Fruit fly (Drosophila melanogaster): ENCODE measurements around the gene CG8852.
A peak's percentile ranks its signal among the peaks of the same experiment; 100 is the strongest.

DNA sequence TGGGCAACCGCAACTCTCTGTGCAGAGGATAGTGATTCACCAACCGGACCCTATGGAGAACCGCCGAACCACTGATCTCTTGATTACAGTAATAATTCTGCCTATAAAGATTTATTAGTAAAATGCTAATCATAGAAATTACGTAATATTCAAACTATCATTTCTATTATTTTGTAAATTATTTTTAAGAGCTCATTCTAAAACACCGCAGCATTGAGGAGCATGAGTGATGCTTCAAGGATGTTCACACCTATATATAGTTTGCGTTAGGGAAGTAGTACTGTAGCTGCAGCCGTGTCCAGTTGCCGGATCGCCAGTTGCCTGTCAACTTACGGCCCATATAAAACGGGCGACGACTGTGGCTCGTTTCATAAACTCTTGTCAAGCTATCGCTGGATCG is 32.5 kb downstream of the CG8852 start:
- no peak for TF ChIP-seq Eip93F (GFP tag; optimal IDR thresholded peaks at IDR 0.05)
- no peak for TF ChIP-seq CG31627 (GFP tag; optimal IDR thresholded peaks at IDR 0.05)
- no peak for TF ChIP-seq Blimp-1 (GFP tag; optimal IDR thresholded peaks at IDR 0.05)
- peak; percentile 56 for TF ChIP-seq achi (GFP tag; optimal IDR thresholded peaks at IDR 0.05)
- TF ChIP-seq Ets21C (GFP tag; optimal IDR thresholded peaks at IDR 0.05), result no peak
- TF ChIP-seq cyc (GFP tag; optimal IDR thresholded peaks at IDR 0.05), result no peak
- no peak for TF ChIP-seq CG11762 (GFP tag; optimal IDR thresholded peaks at IDR 0.05; ENCODE audit: insufficient read depth)
- peak; percentile 31 for TF ChIP-seq CG6792 (GFP tag; optimal IDR thresholded peaks at IDR 0.05)
- no peak for TF ChIP-seq vri (GFP tag; optimal IDR thresholded peaks at IDR 0.05)
- peak; percentile 68 for TF ChIP-seq CG1621 (tag; optimal IDR thresholded peaks at IDR 0.05)
- TF ChIP-seq CG8632 (GFP tag; optimal IDR thresholded peaks at IDR 0.05), result peak; percentile 31

Data from whole organism, prepupa.